Fruit fly (Drosophila melanogaster) whole organism: Measurements from ENCODE around the gene Tat.

Source experiments
- CG8478 ChIP-seq: fragments of >200 bp; optimal IDR thresholded peaks from 2 replicates; lab custom pipeline; 2018; ENCODE audit warnings: inconsistent platforms
- Dll ChIP-seq: fragments of >200 bp; optimal IDR thresholded peaks from 2 replicates; lab custom pipeline; 2017
- EcR ChIP-seq, 2 experiments: fragments of >200 bp; optimal IDR thresholded peaks; 2 replicates each; lab custom pipeline; 2017; ENCODE audit warnings: missing biosample characterization in 2 of 2, missing genetic modification characterization in 2 of 2, missing genetic modification reagents in 2 of 2
- pan ChIP-seq: fragments of >200 bp; optimal IDR thresholded peaks from 2 replicates; lab custom pipeline; 2017
- psq ChIP-seq: fragments of >200 bp; optimal IDR thresholded peaks from 2 replicates; lab custom pipeline; 2017
- usp ChIP-seq: fragments of >200 bp; optimal IDR thresholded peaks from 2 replicates; lab custom pipeline; 2017; ENCODE audit warnings: missing biosample characterization, missing genetic modification characterization, mixed read lengths

DNA sequence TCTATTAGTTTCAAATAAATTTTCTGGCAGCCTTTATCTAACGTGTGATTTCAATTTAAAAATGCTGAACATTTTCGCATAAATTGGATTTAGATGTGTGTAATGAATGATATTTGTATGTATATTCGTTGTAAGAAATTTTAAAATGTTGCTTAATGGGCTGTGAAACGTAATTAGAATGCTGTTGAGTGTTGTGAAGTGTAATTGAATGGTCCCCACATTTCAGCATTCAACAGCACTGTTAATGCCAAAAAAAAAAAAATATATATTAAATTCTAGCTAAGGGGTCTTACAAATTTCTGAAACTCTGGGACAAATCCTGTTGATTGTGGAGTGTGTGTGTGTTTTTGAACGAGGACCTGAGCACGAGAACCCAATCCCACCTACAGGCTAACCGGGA is 4.1 kb downstream of the Tat start:
- TF ChIP-seq usp (GFP tag; lab: Kevin White, UChicago): no peak
- TF ChIP-seq Dll (lab: Kevin White, UChicago): no peak
- no peak for TF ChIP-seq pan (lab: Kevin White, UChicago)
- TF ChIP-seq psq (lab: Kevin White, UChicago): no peak
- no peak for TF ChIP-seq CG8478
- no peak for TF ChIP-seq EcR (GFP tag; optimal IDR thresholded peaks at IDR 0.05; lab: Kevin White, UChicago)
